Fruit fly (Drosophila melanogaster) whole organism, embryonic: ENCODE measurements around the gene CG32448.

Experiments used
- Bgb ChIP-seq: fragments of 200-800 bp; sonication (Bioruptor generic); IDR thresholded peaks from 2 replicates; pipeline ENCODE4 v1.3.6; 2022; ENCODE audit warnings: missing biosample characterization, missing genetic modification characterization; ENCODE audit not compliant: partially characterized antibody
- Blimp-1 ChIP-seq: fragments of 200-800 bp; sonication (Bioruptor generic); optimal IDR thresholded peaks from 3 replicates; lab custom pipeline; 2018; ENCODE audit warnings: missing biosample characterization, missing genetic modification characterization, mild to moderate bottlenecking, moderate library complexity, missing genetic modification reagents
- CG10209 ChIP-seq: fragments of 200-800 bp; sonication (Bioruptor generic); optimal IDR thresholded peaks from 3 replicates; lab custom pipeline; 2017; ENCODE audit warnings: missing biosample characterization, mild to moderate bottlenecking, missing genetic modification characterization, missing genetic modification reagents
- CG10321 ChIP-seq: fragments of 200-800 bp; sonication (Bioruptor generic); IDR thresholded peaks from 2 replicates; pipeline ENCODE4 v1.3.6; 2022; ENCODE audit warnings: missing biosample characterization, missing genetic modification characterization
- CG10543 ChIP-seq: fragments of 200-800 bp; sonication (Bioruptor generic); optimal IDR thresholded peaks from 3 replicates; lab custom pipeline; 2017; ENCODE audit warnings: missing biosample characterization, mild to moderate bottlenecking, missing genetic modification characterization, moderate library complexity
- CG11723 ChIP-seq: fragments of 200-800 bp; sonication (Bioruptor generic); optimal IDR thresholded peaks from 2 replicates; lab custom pipeline; 2017; ENCODE audit warnings: missing biosample characterization, mild to moderate bottlenecking, missing genetic modification characterization
- CG12769 ChIP-seq: fragments of 200-800 bp; sonication (Bioruptor generic); optimal IDR thresholded peaks from 2 replicates; lab custom pipeline; 2019; ENCODE audit warnings: missing biosample characterization, mild to moderate bottlenecking, missing genetic modification characterization, moderate library complexity
- CG15479 ChIP-seq: fragments of 200-800 bp; sonication (Bioruptor generic); optimal IDR thresholded peaks from 3 replicates; lab custom pipeline; 2019; ENCODE audit warnings: missing biosample characterization, mild to moderate bottlenecking, missing genetic modification characterization, moderate library complexity
- CG1647 ChIP-seq: fragments of 200-800 bp; sonication (Bioruptor generic); optimal IDR thresholded peaks from 3 replicates; lab custom pipeline; 2016; ENCODE audit warnings: missing biosample characterization, missing genetic modification characterization
- CG17186 ChIP-seq: fragments of 200-800 bp; sonication (Bioruptor generic); optimal IDR thresholded peaks from 3 replicates; lab custom pipeline; 2017; ENCODE audit warnings: missing biosample characterization, missing genetic modification reagents, missing genetic modification characterization
- CG18476 ChIP-seq: fragments of 200-800 bp; sonication (Bioruptor generic); optimal IDR thresholded peaks from 2 replicates; lab custom pipeline; 2016; ENCODE audit warnings: missing biosample characterization, mild to moderate bottlenecking, missing genetic modification characterization
- CG2120 ChIP-seq: fragments of 200-800 bp; sonication (Bioruptor generic); optimal IDR thresholded peaks from 3 replicates; lab custom pipeline; 2016; ENCODE audit warnings: missing biosample characterization, missing genetic modification characterization
- CG3726 ChIP-seq: fragments of 200-800 bp; sonication (Bioruptor generic); IDR thresholded peaks from 3 replicates; pipeline ENCODE4, ENCODE4 v1.3.6; 2022; ENCODE audit warnings: missing biosample characterization, missing genetic modification characterization
- CG6683 ChIP-seq: fragments of 200-800 bp; sonication (Bioruptor generic); optimal IDR thresholded peaks from 2 replicates; lab custom pipeline; 2017; ENCODE audit warnings: missing biosample characterization, mild to moderate bottlenecking, missing genetic modification characterization, missing genetic modification reagents
- CG7372 ChIP-seq: fragments of 200-800 bp; sonication (Bioruptor generic); IDR thresholded peaks from 2 replicates; pipeline ENCODE4 v1.3.6; 2022; ENCODE audit warnings: missing biosample characterization, missing genetic modification characterization
- CG8290 ChIP-seq, 3 experiments: fragments of 200-800 bp; sonication (Bioruptor generic); optimal IDR thresholded peaks; 2 replicates each; lab custom pipeline; 2016 to 2019; ENCODE audit warnings: missing biosample characterization in 3 of 3, missing genetic modification characterization in 3 of 3, mild to moderate bottlenecking in 2 of 3, moderate library complexity in 1 of 3
- CG8765 ChIP-seq: fragments of 200-800 bp; sonication (Bioruptor generic); IDR thresholded peaks from 2 replicates; pipeline ENCODE4 v1.3.6; 2022; ENCODE audit warnings: missing biosample characterization, missing genetic modification characterization
- CG9797 ChIP-seq: fragments of 200-800 bp; sonication (Bioruptor generic); optimal IDR thresholded peaks from 3 replicates; lab custom pipeline; 2018; ENCODE audit warnings: missing biosample characterization, mild to moderate bottlenecking, missing genetic modification characterization
- ERR ChIP-seq: fragments of 200-800 bp; sonication (Bioruptor generic); optimal IDR thresholded peaks from 2 replicates; lab custom pipeline; 2016; ENCODE audit warnings: missing biosample characterization, missing genetic modification characterization
- Fer1 ChIP-seq: fragments of 200-800 bp; sonication (Bioruptor generic); optimal IDR thresholded peaks from 2 replicates; lab custom pipeline; 2017; ENCODE audit warnings: missing biosample characterization, mild to moderate bottlenecking, missing genetic modification characterization
- Hr51 ChIP-seq, 2 experiments: fragments of 200-800 bp; sonication (Bioruptor generic); optimal IDR thresholded peaks; 2 replicates in 1 of 2; 3 replicates in 1 of 2; lab custom pipeline; 2016 to 2018; ENCODE audit warnings: missing biosample characterization in 2 of 2, missing genetic modification characterization in 2 of 2, mild to moderate bottlenecking in 1 of 2, moderate library complexity in 1 of 2
- Hr78 ChIP-seq, 2 experiments: fragments of 200-800 bp in 1 of 2; fragments of >200 bp in 1 of 2; sonication (Bioruptor generic) in 1 of 2; optimal IDR thresholded peaks; 2 replicates each; lab custom pipeline; 2017 to 2019; ENCODE audit warnings: missing biosample characterization in 2 of 2, missing genetic modification characterization in 2 of 2, mild to moderate bottlenecking in 1 of 2, moderate library complexity in 1 of 2
- Hsf ChIP-seq: fragments of 200-800 bp; sonication (Bioruptor generic); optimal IDR thresholded peaks from 3 replicates; lab custom pipeline; 2016; ENCODE audit warnings: missing biosample characterization, missing genetic modification characterization
- Sin3A ChIP-seq: fragments of >200 bp; optimal IDR thresholded peaks from 2 replicates; lab custom pipeline; 2018
- Sry-β ChIP-seq: fragments of 200-800 bp; sonication (Bioruptor generic); optimal IDR thresholded peaks from 2 replicates; lab custom pipeline; 2018; ENCODE audit warnings: missing biosample characterization, mild to moderate bottlenecking, missing genetic modification characterization, moderate library complexity
- Stat92E ChIP-seq, 3 experiments: fragments of >200 bp in 2 of 3; fragments of 200-800 bp in 1 of 3; sonication (Bioruptor generic) in 1 of 3; optimal IDR thresholded peaks; 2 replicates each; lab custom pipeline; 2017 to 2019; ENCODE audit warnings: missing biosample characterization in 3 of 3, missing genetic modification characterization in 3 of 3, mild to moderate bottlenecking in 1 of 3, moderate library complexity in 1 of 3
- Xrp1 ChIP-seq: fragments of 200-800 bp; sonication (Bioruptor generic); IDR thresholded peaks from 2 replicates; pipeline ENCODE4 v1.3.6; 2022; ENCODE audit warnings: missing biosample characterization, missing genetic modification characterization
- YL-1 ChIP-seq: fragments of 200-800 bp; sonication (Bioruptor generic); optimal IDR thresholded peaks from 3 replicates; lab custom pipeline; 2017; ENCODE audit warnings: missing biosample characterization, mild to moderate bottlenecking, missing genetic modification characterization
- gcm ChIP-seq: fragments of 200-800 bp; sonication (Bioruptor generic); optimal IDR thresholded peaks from 2 replicates; lab custom pipeline; 2019; ENCODE audit warnings: missing biosample characterization, mild to moderate bottlenecking, missing genetic modification characterization, moderate library complexity
- gem ChIP-seq: fragments of 200-800 bp; sonication (Bioruptor generic); optimal IDR thresholded peaks from 2 replicates; lab custom pipeline; 2019; ENCODE audit warnings: missing biosample characterization, mild to moderate bottlenecking, missing genetic modification characterization, moderate library complexity
- gfzf ChIP-seq: fragments of 200-800 bp; sonication (Bioruptor generic); optimal IDR thresholded peaks from 2 replicates; lab custom pipeline; 2016; ENCODE audit warnings: missing biosample characterization, mild to moderate bottlenecking, missing genetic modification characterization, moderate library complexity
- her ChIP-seq: fragments of 200-800 bp; sonication (Bioruptor generic); optimal IDR thresholded peaks from 2 replicates; lab custom pipeline; 2016; ENCODE audit warnings: missing biosample characterization, missing genetic modification characterization
- ind ChIP-seq: fragments of 200-800 bp; sonication (Bioruptor generic); optimal IDR thresholded peaks from 3 replicates; lab custom pipeline; 2016; ENCODE audit warnings: missing biosample characterization, missing genetic modification characterization
- nau ChIP-seq: fragments of 200-800 bp; sonication (Bioruptor generic); optimal IDR thresholded peaks from 3 replicates; lab custom pipeline; 2017; ENCODE audit warnings: missing biosample characterization, mild to moderate bottlenecking, missing genetic modification characterization, missing genetic modification reagents
- nmo ChIP-seq: fragments of 200-800 bp; sonication (Bioruptor generic); optimal IDR thresholded peaks from 2 replicates; lab custom pipeline; 2018; ENCODE audit warnings: missing biosample characterization, mild to moderate bottlenecking, missing genetic modification characterization, moderate library complexity
- nom ChIP-seq: fragments of 200-800 bp; sonication (Bioruptor generic); optimal IDR thresholded peaks from 2 replicates; lab custom pipeline; 2017; ENCODE audit warnings: missing biosample characterization, missing genetic modification characterization, mild to moderate bottlenecking, moderate library complexity, missing genetic modification reagents
- org-1 ChIP-seq: fragments of 200-800 bp; sonication (Bioruptor generic); optimal IDR thresholded peaks from 2 replicates; lab custom pipeline; 2017; ENCODE audit warnings: missing biosample characterization, missing genetic modification characterization
- pan ChIP-seq, 4 experiments: fragments of >200 bp in 3 of 4; fragments of 200-800 bp in 1 of 4; sonication (Bioruptor generic) in 1 of 4; optimal IDR thresholded peaks in 3 of 4; IDR thresholded peaks in 1 of 4; 2 replicates each; pipeline versions ENCODE4 v1.3.6 to Lab custom; 2017 to 2022; ENCODE audit warnings: missing biosample characterization in 2 of 4, missing genetic modification characterization in 2 of 4, mixed read lengths in 1 of 4
- phol ChIP-seq: fragments of 200-800 bp; sonication (Bioruptor generic); optimal IDR thresholded peaks from 3 replicates; lab custom pipeline; 2018; ENCODE audit warnings: missing biosample characterization, mild to moderate bottlenecking, missing genetic modification characterization, moderate library complexity
- row ChIP-seq: fragments of 200-800 bp; sonication (Bioruptor generic); IDR thresholded peaks from 3 replicates; pipeline ENCODE4 v1.3.6; 2022; ENCODE audit warnings: missing biosample characterization, missing genetic modification characterization
- shn ChIP-seq: fragments of 200-800 bp; sonication (Bioruptor generic); optimal IDR thresholded peaks from 3 replicates; lab custom pipeline; 2016; ENCODE audit warnings: missing biosample characterization, missing genetic modification characterization
- tin ChIP-seq: fragments of 200-800 bp; sonication (Bioruptor generic); optimal IDR thresholded peaks from 3 replicates; lab custom pipeline; 2016; ENCODE audit warnings: missing biosample characterization, missing genetic modification characterization
- wek ChIP-seq: fragments of 200-800 bp; sonication (Bioruptor generic); optimal IDR thresholded peaks from 3 replicates; lab custom pipeline; 2018; ENCODE audit warnings: missing biosample characterization, mild to moderate bottlenecking, missing genetic modification characterization, moderate library complexity

Gene CG32448

DNA sequence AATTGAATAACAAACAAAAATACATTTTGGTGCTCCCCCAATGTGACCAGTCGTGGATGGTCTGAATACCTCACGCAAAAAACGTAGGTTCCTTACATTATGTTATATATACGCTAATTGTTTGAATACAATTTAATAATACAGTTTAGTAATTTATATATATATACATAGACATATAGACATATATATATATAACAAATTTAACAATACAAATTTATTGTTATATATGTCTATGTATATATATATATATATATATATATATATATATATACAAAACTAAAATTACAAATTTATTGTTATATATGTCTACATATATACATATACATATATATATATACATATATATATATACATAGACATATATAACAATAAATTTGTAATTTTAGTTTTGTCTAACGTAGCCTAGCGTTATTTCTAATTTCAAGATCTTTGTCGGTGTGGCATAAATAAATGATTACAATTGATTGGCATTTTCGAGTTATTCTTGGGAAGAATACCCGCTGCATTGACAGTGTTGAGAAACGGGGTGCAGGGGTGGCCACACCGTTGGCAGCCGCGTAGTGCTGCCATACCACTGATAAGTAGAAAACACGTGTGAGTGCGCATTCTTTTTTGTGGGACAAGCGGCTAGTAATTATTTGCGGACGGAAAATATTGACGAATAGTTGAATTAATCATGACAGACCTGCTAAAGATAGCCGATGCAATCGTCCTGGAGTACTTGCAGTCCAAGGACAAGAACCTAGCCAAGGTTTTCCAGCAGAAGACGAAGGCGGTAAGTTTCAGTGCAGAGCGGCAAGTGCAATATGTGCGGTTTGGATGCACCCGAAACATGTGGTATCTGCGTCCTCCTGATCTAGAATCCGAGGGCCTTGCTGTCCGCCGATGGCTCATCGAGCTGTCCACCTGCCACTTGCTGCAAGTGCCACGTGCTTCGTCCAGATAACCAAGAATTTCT is 4.2 kb upstream of the CG32448 start, which contains the start of the genes CG7148 and Nopp140 (continued):
- TF ChIP-seq ERR, result peak; percentile 34
- peak; percentile 54 for TF ChIP-seq nmo (GFP tag; lab: Kevin White, UChicago)
- no peak for TF ChIP-seq CG18476 (GFP tag; lab: Kevin White, UChicago)
- TF ChIP-seq CG10321 (GFP tag; lab: Robert Waterston, UW), result peak; percentile 46; the same call in 1 of the 2 replicates
- TF ChIP-seq Fer1, result peak; percentile 64

DNA sequence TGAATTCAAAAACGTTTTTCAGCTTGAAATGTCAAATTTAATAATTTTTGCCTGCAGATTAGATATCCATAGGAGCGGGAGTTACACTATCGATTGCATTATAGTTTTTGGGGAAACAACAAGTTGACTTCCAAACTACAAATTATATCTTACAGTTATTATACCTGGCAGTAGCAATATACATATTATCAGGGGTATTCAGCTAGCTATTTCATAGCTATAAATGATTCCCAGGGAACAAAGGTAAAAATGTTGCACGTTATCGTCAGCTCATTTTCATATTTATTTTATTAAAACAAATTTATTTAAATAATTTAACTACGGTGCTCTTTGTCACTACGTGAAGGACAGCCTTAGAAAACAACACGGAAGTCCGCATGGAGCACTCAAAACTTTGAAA is 1.8 kb upstream of the CG32448 start:
- TF ChIP-seq Blimp-1 (no peak), nom (GFP tag; lab: Kevin White, UChicago) (no peak), gem (tag; lab: Kevin White, UChicago) (peak; percentile 6), gcm (GFP tag; lab: Kevin White, UChicago) (no peak), org-1 (GFP tag; lab: Kevin White, UChicago) (no peak), Sin3A (lab: Kevin White, UChicago) (no peak), CG11723 (no peak), CG3726 (GFP tag; lab: Robert Waterston, UW) (no peak), tin (GFP tag; lab: Kevin White, UChicago) (no peak), ind (no peak), Bgb (GFP tag; lab: Robert Waterston, UW) (no peak), CG8765 (GFP tag; lab: Robert Waterston, UW) (no peak), her (GFP tag; lab: Kevin White, UChicago) (no peak), CG1647 (no peak), gfzf (GFP tag; lab: Kevin White, UChicago) (no peak), Hr78 (GFP tag; optimal IDR thresholded peaks at IDR 0.05; lab: Kevin White, UChicago) (no peak), Xrp1 (GFP tag; lab: Robert Waterston, UW) (no peak), Hsf (GFP tag; lab: Kevin White, UChicago) (no peak), CG12769 (no peak), Hr51 (GFP tag; optimal IDR thresholded peaks at IDR 0.05; lab: Kevin White, UChicago) (no peak), YL-1 (no peak), CG9797 (no peak), Sry-β (GFP tag; lab: Kevin White, UChicago) (peak; percentile 59), CG10543 (GFP tag; lab: Kevin White, UChicago) (no peak), phol (tag; lab: Kevin White, UChicago) (peak; percentile 9), CG6683 (GFP tag; lab: Kevin White, UChicago) (no peak), nau (GFP tag; lab: Kevin White, UChicago) (no peak), shn (GFP tag; lab: Kevin White, UChicago) (no peak), CG7372 (no peak), wek (GFP tag; lab: Kevin White, UChicago) (peak; percentile 75), Stat92E (GFP tag; optimal IDR thresholded peaks at IDR 0.05; lab: Kevin White, UChicago) (no peak), CG15479 (GFP tag; lab: Kevin White, UChicago) (no peak), CG10209 (GFP tag; lab: Kevin White, UChicago) (no peak), pan (optimal IDR thresholded peaks at IDR 0.05; lab: Kevin White, UChicago) (no peak), pan (GFP tag; optimal IDR thresholded peaks at IDR 0.05 in 1 of 2, IDR thresholded peaks at IDR 0.05 in 1 of 2) (peak in 1 of 2 experiments; percentile 12), CG2120 (GFP tag; lab: Kevin White, UChicago) (no peak), row (GFP tag; lab: Robert Waterston, UW) (peak; percentile 37; the same call in 1 of the 3 replicates), CG17186 (GFP tag; lab: Kevin White, UChicago) (no peak), CG8290 (GFP tag; optimal IDR thresholded peaks at IDR 0.05; lab: Kevin White, UChicago) (no peak), CG8290 (tag; optimal IDR thresholded peaks at IDR 0.05; lab: Kevin White, UChicago) (no peak)
